Fruit fly (Drosophila melanogaster): ENCODE results near the gene MME1.

DNA sequence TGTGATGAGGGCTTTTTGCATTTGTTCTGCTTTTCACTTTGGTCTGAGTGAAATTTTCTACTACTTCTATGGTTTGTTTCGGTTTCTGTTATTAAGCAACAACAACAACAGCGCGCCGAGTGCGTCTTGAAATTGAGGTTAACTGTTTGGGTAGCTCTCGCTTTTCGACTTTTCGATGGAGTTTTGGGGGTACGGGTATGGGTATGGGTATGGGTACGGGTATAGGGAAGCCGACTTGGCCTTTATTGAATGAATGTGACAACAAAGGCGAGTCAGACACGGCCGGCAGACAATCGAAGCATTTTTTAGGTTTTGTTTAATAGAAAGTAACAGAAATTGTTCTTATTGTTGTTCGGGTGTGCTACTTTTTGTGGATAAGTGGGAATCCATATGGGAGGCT, 19.8 kb upstream of the MME1 start:
- TF ChIP-seq h (optimal IDR thresholded peaks at IDR 0.05) (no peak), psq (optimal IDR thresholded peaks at IDR 0.05) (no peak), insv (optimal IDR thresholded peaks at IDR 0.05) (no peak), ttk (optimal IDR thresholded peaks at IDR 0.05) (no peak), Sin3A (optimal IDR thresholded peaks at IDR 0.05) (no peak)
